Worm (Caenorhabditis elegans) whole organism, L1 larva: ENCODE data around the gene C16C8.14.
"Not testable (repeated sequence)": the region's sequence is repeated elsewhere in the genome, so short reads cannot be mapped to it uniquely, and the experiment has no call there.

Source experiments
- C04F5.9 ChIP-seq: sonication (generic microtip); optimal IDR thresholded peaks from 2 replicates; lab custom pipeline; 2016; ENCODE audit warnings: missing genetic modification characterization, missing compliant biosample characterization
- Y116A8C.19 ChIP-seq: sonication (generic microtip); optimal IDR thresholded peaks from 2 replicates; lab custom pipeline; 2016; ENCODE audit warnings: missing compliant biosample characterization, missing genetic modification characterization, borderline replicate concordance
- alr-1 ChIP-seq: fragments of 200-800 bp; sonication (Bioruptor generic); optimal IDR thresholded peaks from 2 replicates; lab custom pipeline; 2018; ENCODE audit warnings: borderline replicate concordance, mild to moderate bottlenecking, missing genetic modification characterization, missing compliant biosample characterization
- aly-2 ChIP-seq: fragments of 150-350 bp; optimal IDR thresholded peaks from 2 replicates; lab custom pipeline; 2014; ENCODE audit warnings: missing biosample characterization, missing genetic modification characterization
- ceh-82 ChIP-seq, 3 experiments: fragments of 150-350 bp in 1 of 3; sonication (generic microtip) in 2 of 3; optimal IDR thresholded peaks; 2 replicates each; lab custom pipeline; 2014 to 2017; ENCODE audit warnings: missing biosample characterization in 3 of 3, missing genetic modification characterization in 3 of 3
- ceh-88 ChIP-seq: fragments of 200-800 bp; sonication (Bioruptor generic); IDR thresholded peaks from 2 replicates; pipeline ENCODE4 v1.3.6; 2022; ENCODE audit warnings: missing genetic modification characterization, missing compliant biosample characterization
- efl-1 ChIP-seq, 4 experiments: fragments of 150-350 bp; optimal IDR thresholded peaks in 3 of 4; peaks in 1 of 4; 1 replicate in 1 of 4; 2 replicates in 3 of 4; lab custom pipeline; 2014; ENCODE audit warnings: missing biosample characterization in 2 of 4, missing genetic modification characterization in 2 of 4, missing genetic modification reagents in 2 of 4
- efl-3 ChIP-seq: fragments of 200-800 bp; sonication (Bioruptor generic); optimal IDR thresholded peaks from 2 replicates; lab custom pipeline; 2018; ENCODE audit warnings: mild to moderate bottlenecking, missing genetic modification characterization, missing compliant biosample characterization
- elt-2 ChIP-seq: sonication (generic microtip); optimal IDR thresholded peaks from 2 replicates; lab custom pipeline; 2016; ENCODE audit warnings: missing genetic modification characterization, mild to moderate bottlenecking, inconsistent platforms, missing compliant biosample characterization, missing genetic modification reagents
- fkh-8 ChIP-seq: sonication (generic microtip); optimal IDR thresholded peaks from 2 replicates; lab custom pipeline; 2016; ENCODE audit warnings: mild to moderate bottlenecking, missing genetic modification characterization, missing compliant biosample characterization
- fos-1 ChIP-seq: fragments of 150-350 bp; optimal IDR thresholded peaks from 2 replicates; lab custom pipeline; 2014; ENCODE audit warnings: missing biosample characterization, missing genetic modification characterization
- hlh-17 ChIP-seq: fragments of 200-800 bp; sonication (Bioruptor generic); optimal IDR thresholded peaks from 2 replicates; lab custom pipeline; 2018; ENCODE audit warnings: missing genetic modification characterization, mild to moderate bottlenecking, missing compliant biosample characterization, moderate library complexity, borderline replicate concordance
- hlh-4 ChIP-seq: sonication (generic microtip); optimal IDR thresholded peaks from 2 replicates; lab custom pipeline; 2016; ENCODE audit warnings: mild to moderate bottlenecking, missing genetic modification characterization, missing compliant biosample characterization
- hpl-2 ChIP-seq: fragments of 150-350 bp; optimal IDR thresholded peaks from 2 replicates; lab custom pipeline; 2014; ENCODE audit warnings: missing biosample characterization, missing genetic modification reagents, missing genetic modification characterization
- jun-1 ChIP-seq: fragments of 150-350 bp; optimal IDR thresholded peaks from 2 replicates; lab custom pipeline; 2014; ENCODE audit warnings: missing biosample characterization, missing genetic modification reagents, missing genetic modification characterization
- lin-14 ChIP-seq: fragments of 200-800 bp; sonication (Bioruptor generic); optimal IDR thresholded peaks from 2 replicates; lab custom pipeline; 2018; ENCODE audit warnings: mild to moderate bottlenecking, missing genetic modification characterization, moderate library complexity, missing compliant biosample characterization
- lin-15B ChIP-seq: fragments of 150-350 bp; sonication (generic microtip); optimal IDR thresholded peaks from 3 replicates; lab custom pipeline; 2014; ENCODE audit warnings: missing biosample characterization, missing genetic modification characterization
- lin-35 ChIP-seq, 2 experiments: fragments of 150-350 bp; optimal IDR thresholded peaks; 2 replicates each; lab custom pipeline; 2014; ENCODE audit warnings: missing biosample characterization in 2 of 2, missing genetic modification characterization in 2 of 2, missing genetic modification reagents in 2 of 2
- lin-39 ChIP-seq: fragments of 150-350 bp; optimal IDR thresholded peaks from 2 replicates; lab custom pipeline; 2014; ENCODE audit warnings: missing biosample characterization, missing genetic modification reagents, missing genetic modification characterization
- lir-3 ChIP-seq: sonication (generic microtip); optimal IDR thresholded peaks from 2 replicates; lab custom pipeline; 2016; ENCODE audit warnings: mild to moderate bottlenecking, missing genetic modification characterization, moderate library complexity, missing compliant biosample characterization; ENCODE audit not compliant: poor library complexity
- lsy-2 ChIP-seq, 2 experiments: fragments of 150-350 bp; optimal IDR thresholded peaks; 2 replicates each; lab custom pipeline; 2014; ENCODE audit warnings: missing biosample characterization in 2 of 2, missing genetic modification characterization in 2 of 2
- mdl-1 ChIP-seq, 2 experiments: fragments of 150-350 bp; optimal IDR thresholded peaks; 2 replicates each; lab custom pipeline; 2014 to 2017; ENCODE audit warnings: missing biosample characterization in 2 of 2, missing genetic modification characterization in 2 of 2, inconsistent platforms in 1 of 2
- mep-1 ChIP-seq: fragments of 150-350 bp; optimal IDR thresholded peaks from 2 replicates; lab custom pipeline; 2014; ENCODE audit warnings: missing biosample characterization, missing genetic modification characterization
- nhr-20 ChIP-seq: sonication (generic microtip); optimal IDR thresholded peaks from 2 replicates; lab custom pipeline; 2016; ENCODE audit warnings: mild to moderate bottlenecking, missing genetic modification characterization, missing compliant biosample characterization
- nhr-237 ChIP-seq: fragments of 150-350 bp; optimal IDR thresholded peaks from 2 replicates; lab custom pipeline; 2014; ENCODE audit warnings: missing biosample characterization, missing genetic modification characterization
- nhr-47 ChIP-seq: sonication (generic microtip); optimal IDR thresholded peaks from 2 replicates; lab custom pipeline; 2016; ENCODE audit warnings: mild to moderate bottlenecking, missing genetic modification characterization, moderate library complexity, missing compliant biosample characterization
- nhr-76 ChIP-seq: sonication (generic microtip); optimal IDR thresholded peaks from 2 replicates; lab custom pipeline; 2017; ENCODE audit warnings: missing biosample characterization, missing genetic modification characterization
- nhr-77 ChIP-seq: fragments of 150-350 bp; optimal IDR thresholded peaks from 2 replicates; lab custom pipeline; 2014; ENCODE audit warnings: missing biosample characterization, missing genetic modification characterization
- nhr-84 ChIP-seq: sonication (generic microtip); optimal IDR thresholded peaks from 2 replicates; lab custom pipeline; 2017; ENCODE audit warnings: missing biosample characterization, missing genetic modification characterization
- nhr-85 ChIP-seq: sonication (generic microtip); peaks from one replicate; lab custom pipeline; 2016; ENCODE audit warnings: missing genetic modification characterization, inconsistent platforms, missing compliant biosample characterization
- nhr-90 ChIP-seq: sonication (generic microtip); optimal IDR thresholded peaks from 2 replicates; lab custom pipeline; 2016; ENCODE audit warnings: mild to moderate bottlenecking, missing genetic modification characterization, missing compliant biosample characterization; ENCODE audit not compliant: poor library complexity
- pag-3 ChIP-seq: sonication (generic microtip); optimal IDR thresholded peaks from 2 replicates; lab custom pipeline; 2017; ENCODE audit warnings: missing genetic modification characterization, mild to moderate bottlenecking, missing compliant biosample characterization, antibody characterized with exemption, borderline replicate concordance; ENCODE audit not compliant: insufficient read depth
- pax-3 ChIP-seq: fragments of 200-800 bp; sonication (Bioruptor generic); optimal IDR thresholded peaks from 2 replicates; lab custom pipeline; 2018; ENCODE audit warnings: mild to moderate bottlenecking, missing genetic modification characterization, moderate library complexity, missing compliant biosample characterization
- rnt-1 ChIP-seq: sonication (generic microtip); optimal IDR thresholded peaks from 2 replicates; lab custom pipeline; 2016; ENCODE audit warnings: mild to moderate bottlenecking, missing genetic modification characterization, moderate library complexity, missing compliant biosample characterization
- sptf-1 ChIP-seq: fragments of 150-350 bp; optimal IDR thresholded peaks from 2 replicates; lab custom pipeline; 2014; ENCODE audit warnings: missing biosample characterization, missing genetic modification characterization
- sup-37 ChIP-seq: fragments of 200-800 bp; sonication (Bioruptor generic); optimal IDR thresholded peaks from 2 replicates; lab custom pipeline; 2018; ENCODE audit warnings: mild to moderate bottlenecking, missing genetic modification characterization, missing compliant biosample characterization
- swsn-7 ChIP-seq: sonication (generic microtip); optimal IDR thresholded peaks from 2 replicates; lab custom pipeline; 2016; ENCODE audit warnings: missing genetic modification characterization, missing compliant biosample characterization
- unc-130 ChIP-seq: fragments of 150-350 bp; optimal IDR thresholded peaks from 2 replicates; lab custom pipeline; 2017; ENCODE audit warnings: missing biosample characterization, missing genetic modification characterization, inconsistent platforms
- unc-98 ChIP-seq: fragments of 200-800 bp; sonication (Bioruptor generic); IDR thresholded peaks from 2 replicates; pipeline ENCODE4 v1.3.6; 2022; ENCODE audit warnings: missing genetic modification characterization, missing compliant biosample characterization
- ztf-11 ChIP-seq, 2 experiments: sonication (generic microtip); optimal IDR thresholded peaks; 2 replicates each; lab custom pipeline; 2016 to 2017; ENCODE audit warnings: missing genetic modification characterization in 2 of 2, missing biosample characterization in 1 of 2, missing compliant biosample characterization in 1 of 2

C16C8.14 gene

ce11 chrII:3449514-3449913 lies at the start of gene C16C8.14:
C16C8.14 (plus strand) TSS chrII:3449814.
- not testable (repeated sequence) for TF ChIP-seq fos-1 (tag; lab: Kevin White, UChicago); lin-14; swsn-7

ce11 chrII:3402854-3403253 lies 46.8 kb upstream of the C16C8.14 start, which contains the start of gene nep-10:
nep-10 (minus strand) TSS chrII:3402954.
- TF ChIP-seq efl-1 (optimal IDR thresholded peaks at IDR 0.05; lab: Kevin White, UChicago) (no peak), efl-1 (GFP tag; optimal IDR thresholded peaks at IDR 0.05 in 1 of 2; lab: Kevin White, UChicago) (peak in 1 of 2 experiments; percentile 79), Y116A8C.19 (tag; lab: Kevin White, UChicago) (no peak)

ce11 chrII:3403535-3403934 lies 46.1 kb upstream of the C16C8.14 start, which contains the start of gene nep-8:
nep-8 (plus strand) TSS chrII:3403835.
- TF ChIP-seq elt-2 (tag; lab: Kevin White, UChicago), result no peak
- TF ChIP-seq unc-130, result no peak
- TF ChIP-seq rnt-1 (tag; lab: Kevin White, UChicago), result no peak
- TF ChIP-seq jun-1, result no peak
- TF ChIP-seq nhr-77, result no peak
- TF ChIP-seq lsy-2 (tag; optimal IDR thresholded peaks at IDR 0.05; lab: Kevin White, UChicago), result no peak
- TF ChIP-seq pax-3, result no peak
- no peak for TF ChIP-seq lin-15B (tag; lab: Kevin White, UChicago)
- TF ChIP-seq fos-1 (tag; lab: Kevin White, UChicago), result no peak
- TF ChIP-seq ceh-88 (GFP tag; lab: Robert Waterston, UW), result no peak

ce11 chrII:3414383-3414910 lies 35.2 kb upstream of the C16C8.14 start, which contains the start of the genes F18A12.7 and F18A12.2:
F18A12.7 (minus strand) TSS chrII:3414483.
F18A12.2 (plus strand) TSS chrII:3414860.
- TF ChIP-seq nhr-47 (tag; lab: Kevin White, UChicago) (no peak), nhr-76 (tag; lab: Kevin White, UChicago) (no peak), nhr-20 (tag; lab: Kevin White, UChicago) (no peak), alr-1 (tag; lab: Kevin White, UChicago) (no peak), hlh-4 (tag; lab: Kevin White, UChicago) (no peak), ztf-11 (tag; optimal IDR thresholded peaks at IDR 0.05; lab: Kevin White, UChicago) (no peak), lin-35 (GFP tag; optimal IDR thresholded peaks at IDR 0.05; lab: Kevin White, UChicago) (no peak), ceh-88 (GFP tag; lab: Robert Waterston, UW) (no peak), lir-3 (no peak), sptf-1 (tag; lab: Kevin White, UChicago) (no peak), efl-1 (optimal IDR thresholded peaks at IDR 0.05; lab: Kevin White, UChicago) (no peak), efl-1 (GFP tag; optimal IDR thresholded peaks at IDR 0.05 in 1 of 2; lab: Kevin White, UChicago) (no peak), mep-1 (tag; lab: Kevin White, UChicago) (no peak), nhr-237 (tag; lab: Kevin White, UChicago) (no peak), nhr-85 (tag; lab: Kevin White, UChicago) (no peak), mdl-1 (tag; optimal IDR thresholded peaks at IDR 0.05; lab: Kevin White, UChicago) (no peak)
- TF ChIP-seq, all 84 proteins: peak for 0

ce11 chrII:3416528-3416927 lies 33.1 kb upstream of the C16C8.14 start, which contains the start of gene nep-6:
nep-6 (plus strand) TSS chrII:3416828.
- no peak for TF ChIP-seq efl-3
- TF ChIP-seq pag-3, result no peak
- no peak for TF ChIP-seq unc-98 (GFP tag; lab: Robert Waterston, UW)
- TF ChIP-seq nhr-76 (tag; lab: Kevin White, UChicago), result no peak
- TF ChIP-seq mdl-1 (tag; optimal IDR thresholded peaks at IDR 0.05; lab: Kevin White, UChicago), result no peak
- TF ChIP-seq lin-14, result no peak
- TF ChIP-seq hlh-17 (GFP tag; lab: Kevin White, UChicago), result no peak
- TF ChIP-seq C04F5.9 (tag; lab: Kevin White, UChicago), result no peak
- TF ChIP-seq sup-37 (GFP tag; lab: Kevin White, UChicago), result no peak
- no peak for TF ChIP-seq fkh-8 (tag; lab: Kevin White, UChicago)
- TF ChIP-seq lin-39 (tag; lab: Kevin White, UChicago), result no peak
- TF ChIP-seq hpl-2 (GFP tag; lab: Kevin White, UChicago), result no peak
- no peak for TF ChIP-seq nhr-90 (tag; lab: Kevin White, UChicago)
- no peak for TF ChIP-seq aly-2 (tag; lab: Kevin White, UChicago)
- TF ChIP-seq nhr-84 (tag; lab: Kevin White, UChicago), result no peak
- TF ChIP-seq nhr-237 (tag; lab: Kevin White, UChicago), result no peak
- TF ChIP-seq ceh-82 (tag; optimal IDR thresholded peaks at IDR 0.05; lab: Kevin White, UChicago), result no peak
